Worm (Caenorhabditis elegans) whole organism, L4 larva: ENCODE data around the gene ztf-8.

Source experiments
- F26F4.8 ChIP-seq: fragments of 200-800 bp; sonication (Bioruptor generic); conservative IDR thresholded peaks from 2 replicates; pipeline ENCODE4 v1.3.6; 2022; ENCODE audit warnings: missing genetic modification characterization, missing compliant biosample characterization
- Y5F2A.4 ChIP-seq: fragments of 200-800 bp; sonication (Bioruptor generic); optimal IDR thresholded peaks from 2 replicates; lab custom pipeline; 2018; ENCODE audit warnings: mild to moderate bottlenecking, missing genetic modification characterization, missing compliant biosample characterization
- ZK337.2 ChIP-seq: fragments of 200-800 bp; sonication (Bioruptor generic); IDR thresholded peaks from 2 replicates; pipeline ENCODE4 v1.3.6; 2022; ENCODE audit warnings: missing genetic modification reagents, missing genetic modification characterization, missing compliant biosample characterization
- ceh-28 ChIP-seq: fragments of 150-350 bp; optimal IDR thresholded peaks from 2 replicates; lab custom pipeline; 2014; ENCODE audit warnings: missing biosample characterization, missing genetic modification reagents, missing genetic modification characterization
- ceh-32 ChIP-seq: sonication (generic microtip); optimal IDR thresholded peaks from 2 replicates; lab custom pipeline; 2016; ENCODE audit warnings: mild to moderate bottlenecking, missing genetic modification characterization, missing compliant biosample characterization; ENCODE audit not compliant: poor library complexity
- ceh-62 ChIP-seq: sonication (generic microtip); optimal IDR thresholded peaks from 2 replicates; lab custom pipeline; 2017; ENCODE audit warnings: missing biosample characterization, missing genetic modification characterization
- ceh-82 ChIP-seq: sonication (generic microtip); optimal IDR thresholded peaks from 2 replicates; lab custom pipeline; 2017; ENCODE audit warnings: missing biosample characterization, missing genetic modification characterization
- hlh-11 ChIP-seq: fragments of 200-800 bp; sonication (Bioruptor generic); optimal IDR thresholded peaks from 2 replicates; lab custom pipeline; 2018; ENCODE audit warnings: mild to moderate bottlenecking, missing genetic modification characterization, missing compliant biosample characterization
- lsy-2 ChIP-seq, 2 experiments: fragments of 150-350 bp in 1 of 2; sonication (generic microtip) in 1 of 2; optimal IDR thresholded peaks; 2 replicates each; lab custom pipeline; 2014 to 2017; ENCODE audit warnings: missing biosample characterization in 2 of 2, missing genetic modification characterization in 2 of 2
- madf-5 ChIP-seq, 2 experiments: fragments of 200-800 bp; sonication (Bioruptor generic); IDR thresholded peaks; 2 replicates each; pipeline ENCODE4 v1.3.6; 2022; ENCODE audit warnings: missing compliant biosample characterization in 2 of 2, missing genetic modification characterization in 2 of 2
- php-3 ChIP-seq: fragments of 200-800 bp; sonication (Bioruptor generic); IDR thresholded peaks from 2 replicates; pipeline ENCODE4 v1.3.6; 2022; ENCODE audit warnings: missing genetic modification reagents, missing genetic modification characterization, missing compliant biosample characterization
- pqm-1 ChIP-seq: sonication (generic microtip); optimal IDR thresholded peaks from 2 replicates; lab custom pipeline; 2017; ENCODE audit warnings: missing biosample characterization, missing genetic modification characterization
- snpc-4 ChIP-seq: fragments of 150-350 bp; optimal IDR thresholded peaks from 2 replicates; lab custom pipeline; 2014; ENCODE audit warnings: missing biosample characterization, missing genetic modification characterization
- zfp-2 ChIP-seq: sonication (generic microtip); optimal IDR thresholded peaks from 2 replicates; lab custom pipeline; 2016; ENCODE audit warnings: mild to moderate bottlenecking, missing genetic modification characterization, missing compliant biosample characterization

ce11 chrIII:5234312-5234711 is 39.0 kb downstream of the ztf-8 start, which contains the start of gene mrps-26:
- TF ChIP-seq ZK337.2 (no peak), ceh-28 (tag; lab: Kevin White, UChicago) (no peak), zfp-2 (no peak), F26F4.8 (GFP tag; lab: Robert Waterston, UW) (no peak), php-3 (GFP tag; lab: Robert Waterston, UW) (no peak), lsy-2 (tag; optimal IDR thresholded peaks at IDR 0.05; lab: Kevin White, UChicago) (no peak), ceh-62 (tag; lab: Kevin White, UChicago) (no peak), Y5F2A.4 (GFP tag; lab: Kevin White, UChicago) (no peak), hlh-11 (tag; lab: Kevin White, UChicago) (no peak), pqm-1 (tag; lab: Kevin White, UChicago) (no peak), madf-5 (GFP tag; IDR thresholded peaks at IDR 0.05; lab: Robert Waterston, UW) (no peak), snpc-4 (tag; lab: Kevin White, UChicago) (no peak), ceh-32 (tag; lab: Kevin White, UChicago) (no peak), ceh-82 (no peak)
